Worm (Caenorhabditis elegans) whole organism, L2 larva: Measurements from ENCODE around the gene lido-9.

ENCODE experiments used
- C34F6.9 ChIP-seq: fragments of 150-350 bp; optimal IDR thresholded peaks from 2 replicates; lab custom pipeline; 2014; ENCODE audit warnings: missing biosample characterization, missing genetic modification characterization
- F13H6.1 ChIP-seq: sonication (generic microtip); optimal IDR thresholded peaks from 2 replicates; lab custom pipeline; 2016; ENCODE audit warnings: missing genetic modification characterization, missing compliant biosample characterization
- R02D3.7 ChIP-seq: fragments of 150-350 bp; optimal IDR thresholded peaks from 2 replicates; lab custom pipeline; 2014; ENCODE audit warnings: missing biosample characterization, missing genetic modification characterization
- Y55F3AM.14 ChIP-seq: fragments of 200-800 bp; sonication (Bioruptor generic); optimal IDR thresholded peaks from 2 replicates; lab custom pipeline; 2018; ENCODE audit warnings: mild to moderate bottlenecking, missing genetic modification characterization, missing compliant biosample characterization
- ZK546.5 ChIP-seq: sonication (generic microtip); optimal IDR thresholded peaks from 2 replicates; lab custom pipeline; 2017; ENCODE audit warnings: missing biosample characterization, missing genetic modification characterization
- alr-1 ChIP-seq: fragments of 150-350 bp; optimal IDR thresholded peaks from 2 replicates; lab custom pipeline; 2014; ENCODE audit warnings: missing biosample characterization, missing genetic modification characterization
- ama-1 ChIP-seq: fragments of 150-350 bp; optimal IDR thresholded peaks from 2 replicates; lab custom pipeline; 2018; ENCODE audit warnings: inconsistent platforms
- blmp-1 ChIP-seq: sonication (generic microtip); optimal IDR thresholded peaks from 2 replicates; lab custom pipeline; 2017; ENCODE audit warnings: missing genetic modification characterization, mild to moderate bottlenecking, missing compliant biosample characterization, antibody characterized with exemption, moderate library complexity; ENCODE audit not compliant: insufficient read depth
- ceh-16 ChIP-seq: fragments of 150-350 bp; optimal IDR thresholded peaks from 2 replicates; lab custom pipeline; 2014; ENCODE audit warnings: missing biosample characterization, missing genetic modification characterization
- ceh-82 ChIP-seq: fragments of 150-350 bp; optimal IDR thresholded peaks from 2 replicates; lab custom pipeline; 2014; ENCODE audit warnings: missing biosample characterization, missing genetic modification characterization
- crh-2 ChIP-seq: sonication (generic microtip); optimal IDR thresholded peaks from 2 replicates; lab custom pipeline; 2017; ENCODE audit warnings: missing biosample characterization, missing genetic modification characterization
- egl-27 ChIP-seq: sonication (generic microtip); optimal IDR thresholded peaks from 3 replicates; lab custom pipeline; 2017; ENCODE audit warnings: missing biosample characterization, missing genetic modification reagents, missing genetic modification characterization
- elt-3 ChIP-seq: sonication (generic microtip); optimal IDR thresholded peaks from 2 replicates; lab custom pipeline; 2017; ENCODE audit warnings: missing biosample characterization, missing genetic modification characterization
- fos-1 ChIP-seq: fragments of 150-350 bp; optimal IDR thresholded peaks from 2 replicates; lab custom pipeline; 2014; ENCODE audit warnings: missing biosample characterization, missing genetic modification characterization
- gmeb-1 ChIP-seq: fragments of 150-350 bp; optimal IDR thresholded peaks from 2 replicates; lab custom pipeline; 2014; ENCODE audit warnings: missing biosample characterization, missing genetic modification characterization
- lin-13 ChIP-seq: fragments of 150-350 bp; optimal IDR thresholded peaks from 2 replicates; lab custom pipeline; 2014; ENCODE audit warnings: missing biosample characterization, missing genetic modification reagents, missing genetic modification characterization
- lin-39 ChIP-seq: fragments of 150-350 bp; optimal IDR thresholded peaks from 2 replicates; lab custom pipeline; 2014; ENCODE audit warnings: missing biosample characterization, missing genetic modification reagents, missing genetic modification characterization
- lsy-2 ChIP-seq, 2 experiments: fragments of 150-350 bp in 1 of 2; sonication (generic microtip) in 1 of 2; optimal IDR thresholded peaks; 2 replicates each; lab custom pipeline; 2014 to 2017; ENCODE audit warnings: missing biosample characterization in 2 of 2, missing genetic modification characterization in 2 of 2
- mab-5 ChIP-seq: fragments of 150-350 bp; optimal IDR thresholded peaks from 2 replicates; lab custom pipeline; 2014; ENCODE audit warnings: missing biosample characterization, missing genetic modification characterization
- mbf-1 ChIP-seq: sonication (generic microtip); optimal IDR thresholded peaks from 2 replicates; lab custom pipeline; 2017; ENCODE audit warnings: missing biosample characterization, missing genetic modification characterization
- mdl-1 ChIP-seq, 2 experiments: fragments of 150-350 bp in 1 of 2; sonication (generic microtip) in 1 of 2; optimal IDR thresholded peaks; 2 replicates each; lab custom pipeline; 2017; ENCODE audit warnings: missing biosample characterization in 2 of 2, missing genetic modification characterization in 2 of 2
- nhr-11 ChIP-seq: fragments of 150-350 bp; optimal IDR thresholded peaks from 2 replicates; lab custom pipeline; 2014; ENCODE audit warnings: missing biosample characterization, missing genetic modification characterization
- nhr-129 ChIP-seq: fragments of 150-350 bp; optimal IDR thresholded peaks from 2 replicates; lab custom pipeline; 2014; ENCODE audit warnings: missing biosample characterization, missing genetic modification characterization
- nhr-23 ChIP-seq: fragments of 150-350 bp; optimal IDR thresholded peaks from 2 replicates; lab custom pipeline; 2014; ENCODE audit warnings: missing biosample characterization, missing genetic modification reagents, missing genetic modification characterization
- nhr-237 ChIP-seq: fragments of 150-350 bp; optimal IDR thresholded peaks from 2 replicates; lab custom pipeline; 2014; ENCODE audit warnings: missing biosample characterization, missing genetic modification characterization
- peb-1 ChIP-seq: fragments of 150-350 bp; optimal IDR thresholded peaks from 2 replicates; lab custom pipeline; 2014; ENCODE audit warnings: missing biosample characterization, missing genetic modification characterization
- skn-1 ChIP-seq: sonication (generic microtip); optimal IDR thresholded peaks from 2 replicates; lab custom pipeline; 2017; ENCODE audit warnings: missing biosample characterization, missing genetic modification characterization
- sma-3 ChIP-seq: sonication (generic microtip); optimal IDR thresholded peaks from 2 replicates; lab custom pipeline; 2016; ENCODE audit warnings: missing genetic modification reagents, missing genetic modification characterization, missing compliant biosample characterization
- sma-9 ChIP-seq, 2 experiments: fragments of 150-350 bp in 1 of 2; sonication (generic microtip) in 1 of 2; optimal IDR thresholded peaks; 2 replicates each; lab custom pipeline; 2014 to 2016; ENCODE audit warnings: missing genetic modification characterization in 2 of 2, mild to moderate bottlenecking in 1 of 2, missing biosample characterization in 1 of 2, missing compliant biosample characterization in 1 of 2, missing genetic modification reagents in 1 of 2, moderate library complexity in 1 of 2
- snpc-4 ChIP-seq: fragments of 150-350 bp; optimal IDR thresholded peaks from 2 replicates; lab custom pipeline; 2014; ENCODE audit warnings: missing biosample characterization, missing genetic modification characterization
- unc-39 ChIP-seq: fragments of 150-350 bp; optimal IDR thresholded peaks from 2 replicates; lab custom pipeline; 2014; ENCODE audit warnings: missing biosample characterization, missing genetic modification characterization
- unc-55 ChIP-seq: fragments of 150-350 bp; sonication (generic microtip); optimal IDR thresholded peaks from 3 replicates; lab custom pipeline; 2014; ENCODE audit warnings: missing biosample characterization, missing genetic modification reagents, missing genetic modification characterization
- unc-62 ChIP-seq: fragments of 150-350 bp; optimal IDR thresholded peaks from 2 replicates; lab custom pipeline; 2014; ENCODE audit warnings: missing biosample characterization, missing genetic modification reagents, missing genetic modification characterization
- ztf-1 ChIP-seq: fragments of 200-800 bp; sonication (Bioruptor generic); conservative IDR thresholded peaks from 2 replicates; pipeline ENCODE4 v1.3.6; 2022; ENCODE audit warnings: missing genetic modification characterization, missing compliant biosample characterization
- ztf-4 ChIP-seq: fragments of 150-350 bp; optimal IDR thresholded peaks from 2 replicates; lab custom pipeline; 2014; ENCODE audit warnings: missing biosample characterization, missing genetic modification characterization

Gene lido-9

DNA sequence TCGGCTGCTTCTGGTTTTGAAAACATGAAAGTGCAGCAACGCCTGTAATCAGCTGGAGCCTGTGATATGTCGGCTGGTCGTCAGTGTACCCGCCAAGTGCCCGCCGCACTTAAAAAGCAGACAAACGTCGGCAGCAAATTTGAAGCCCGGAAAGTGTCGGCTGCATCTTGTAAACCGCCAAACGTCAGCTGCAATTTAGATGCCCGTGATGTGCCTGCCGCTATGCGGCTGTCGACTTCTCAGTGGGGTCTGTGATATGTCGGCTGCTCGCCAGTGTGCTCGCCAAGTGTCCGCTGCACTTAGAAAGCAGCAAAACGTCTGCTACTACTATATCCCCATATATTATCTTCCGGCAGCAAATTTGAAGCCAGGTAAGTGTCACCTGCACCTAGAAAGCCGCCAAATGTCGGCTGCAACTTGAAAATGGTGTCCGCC, 13.4 kb upstream of the lido-9 start:
- TF ChIP-seq nhr-11 (tag; lab: Kevin White, UChicago), result no peak
- no peak for TF ChIP-seq unc-62
- no peak for TF ChIP-seq mdl-1 (tag; optimal IDR thresholded peaks at IDR 0.05; lab: Kevin White, UChicago)
- no peak for TF ChIP-seq nhr-23 (tag; lab: Kevin White, UChicago)
- TF ChIP-seq ceh-82 (tag; lab: Kevin White, UChicago), result no peak
- no peak for TF ChIP-seq lin-39 (tag; lab: Kevin White, UChicago)
- TF ChIP-seq egl-27, result no peak
- no peak for TF ChIP-seq crh-2 (tag; lab: Kevin White, UChicago)
- no peak for TF ChIP-seq elt-3 (tag; lab: Kevin White, UChicago)
- peak; percentile 52 for TF ChIP-seq snpc-4 (tag; lab: Kevin White, UChicago)
- no peak for TF ChIP-seq nhr-237 (tag; lab: Kevin White, UChicago)
- TF ChIP-seq ztf-4 (tag; lab: Kevin White, UChicago), result no peak
- TF ChIP-seq R02D3.7 (tag; lab: Kevin White, UChicago), result no peak
- TF ChIP-seq ama-1 (lab: Kevin White, UChicago), result no peak
- TF ChIP-seq fos-1 (tag; lab: Kevin White, UChicago), result no peak
- no peak for TF ChIP-seq skn-1 (tag; lab: Kevin White, UChicago)
- TF ChIP-seq mbf-1 (tag; lab: Kevin White, UChicago), result no peak
- no peak for TF ChIP-seq peb-1
- TF ChIP-seq Y55F3AM.14, result peak; percentile 22
- peak; percentile 3 for TF ChIP-seq lin-13 (GFP tag; lab: Kevin White, UChicago)
- no peak for TF ChIP-seq gmeb-1 (tag; lab: Kevin White, UChicago)
- no peak for TF ChIP-seq ztf-1
- TF ChIP-seq unc-55 (GFP tag; lab: Kevin White, UChicago), result no peak
- no peak for TF ChIP-seq lsy-2 (tag; optimal IDR thresholded peaks at IDR 0.05; lab: Kevin White, UChicago)
- TF ChIP-seq blmp-1 (tag; lab: Kevin White, UChicago), result no peak
- TF ChIP-seq F13H6.1 (tag; lab: Kevin White, UChicago), result no peak
- TF ChIP-seq, all 48 proteins: peak for 3

DNA sequence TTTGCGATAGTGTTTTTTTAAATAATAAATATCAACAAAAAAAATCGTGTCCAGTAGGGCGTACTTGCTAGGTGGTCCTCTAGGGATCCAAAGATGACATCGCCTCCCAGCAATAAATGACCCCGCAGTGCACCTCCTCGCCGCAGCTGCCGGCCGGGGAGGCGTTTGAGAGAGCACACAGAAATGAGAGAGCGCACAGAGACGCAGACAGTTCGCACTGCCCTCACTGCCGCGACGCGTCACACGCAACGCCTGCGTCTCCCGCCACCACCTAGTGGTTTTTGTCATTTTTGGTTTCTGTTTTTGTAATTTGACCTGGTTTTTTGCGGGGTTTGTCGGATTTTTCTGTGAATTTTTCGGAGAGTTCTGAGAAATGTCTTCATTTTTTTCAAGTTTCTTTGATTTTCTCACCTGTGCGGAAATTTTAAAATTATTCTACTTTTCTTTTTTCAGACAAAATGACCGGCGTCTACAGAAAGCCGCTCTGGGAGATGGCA, 12.7 kb upstream of the lido-9 start, which contains the start of gene lido-7:
Gene lido-7, plus strand, starts transcription at position 447 of the 497 bp plus-strand sequence.
- TF ChIP-seq mab-5 (tag; lab: Kevin White, UChicago) (no peak), nhr-129 (peak; percentile 42), unc-55 (GFP tag; lab: Kevin White, UChicago) (peak; percentile 41), sma-9 (GFP tag; optimal IDR thresholded peaks at IDR 0.05; lab: Kevin White, UChicago) (peak; percentile 76), sma-9 (tag; optimal IDR thresholded peaks at IDR 0.05; lab: Kevin White, UChicago) (no peak), lsy-2 (tag; optimal IDR thresholded peaks at IDR 0.05; lab: Kevin White, UChicago) (peak in 1 of 2 experiments; percentile 53), F13H6.1 (tag; lab: Kevin White, UChicago) (peak; percentile 69), lin-13 (GFP tag; lab: Kevin White, UChicago) (peak; percentile 36), nhr-23 (tag; lab: Kevin White, UChicago) (no peak), sma-3 (GFP tag; lab: Kevin White, UChicago) (no peak), skn-1 (tag; lab: Kevin White, UChicago) (no peak), gmeb-1 (tag; lab: Kevin White, UChicago) (peak; percentile 27), crh-2 (tag; lab: Kevin White, UChicago) (peak; percentile 34), unc-39 (tag; lab: Kevin White, UChicago) (no peak), C34F6.9 (tag; lab: Kevin White, UChicago) (peak; percentile 23), lin-39 (tag; lab: Kevin White, UChicago) (no peak), egl-27 (no peak)

DNA sequence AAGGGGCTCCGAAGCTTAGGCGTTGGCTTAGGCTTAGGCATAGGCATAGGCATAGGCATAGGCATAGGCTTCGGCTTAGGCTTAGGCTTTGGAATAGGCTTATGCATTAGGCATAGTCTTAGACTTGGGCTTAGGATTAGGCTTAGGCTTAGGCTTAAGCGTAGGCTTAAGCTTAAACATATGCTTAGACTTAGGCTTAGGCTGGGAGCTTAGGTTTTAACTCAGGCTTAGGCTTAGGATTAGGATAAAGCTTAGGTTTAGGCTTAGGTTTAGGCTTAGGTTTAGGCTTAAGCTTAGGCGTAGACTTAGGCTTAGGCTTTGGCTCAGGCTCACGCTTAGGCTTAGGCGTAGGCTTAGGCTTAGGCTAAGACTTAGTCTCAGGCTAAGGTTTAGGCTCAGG, 10.5 kb upstream of the lido-9 start:
- TF ChIP-seq ceh-16 (tag; lab: Kevin White, UChicago) (no peak), mbf-1 (tag; lab: Kevin White, UChicago) (no peak), alr-1 (tag; lab: Kevin White, UChicago) (no peak), ZK546.5 (tag; lab: Kevin White, UChicago) (no peak)
- TF ChIP-seq, all 48 proteins: peak for 0

DNA sequence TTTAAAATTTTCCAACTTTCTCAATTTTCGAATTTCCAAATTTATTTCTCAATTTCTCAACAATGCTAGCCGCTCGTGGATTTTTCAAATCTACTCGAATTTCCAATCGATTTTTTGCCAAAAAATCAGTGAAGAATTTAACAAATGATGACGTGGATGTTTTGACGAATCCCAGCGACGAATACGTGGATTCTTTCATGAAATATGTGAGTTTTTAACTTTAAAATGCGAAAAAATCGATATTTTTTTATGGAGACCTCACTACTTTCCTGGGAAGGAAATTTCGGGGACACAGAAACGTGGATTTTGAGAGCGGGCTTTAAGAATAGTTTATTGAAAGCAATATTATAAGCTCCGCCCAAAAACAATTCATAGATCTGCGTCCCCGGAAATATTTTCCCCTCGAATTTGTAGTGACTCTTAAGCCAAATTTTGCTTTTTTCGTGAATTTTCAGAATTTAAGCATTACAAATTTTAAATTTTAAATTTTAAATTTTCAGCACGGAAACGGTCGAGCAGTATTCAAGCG, 8.9 kb upstream of the lido-9 start, which contains the start of gene K08A2.2:
Gene K08A2.2, plus strand, starts transcription at position 51 of the 529 bp plus-strand sequence.
- TF ChIP-seq ztf-4 (tag; lab: Kevin White, UChicago), result no peak
- TF ChIP-seq unc-55 (GFP tag; lab: Kevin White, UChicago), result peak; percentile 17
